Worm (Caenorhabditis elegans) whole organism, L2 larva: ENCODE results near the gene T19C3.3.

Experiments
- R02D3.7 ChIP-seq: fragments of 150-350 bp; optimal IDR thresholded peaks from 2 replicates; lab custom pipeline; 2014; ENCODE audit warnings: missing biosample characterization, missing genetic modification characterization
- ZK546.5 ChIP-seq: sonication (generic microtip); optimal IDR thresholded peaks from 2 replicates; lab custom pipeline; 2017; ENCODE audit warnings: missing biosample characterization, missing genetic modification characterization
- elt-3 ChIP-seq: sonication (generic microtip); optimal IDR thresholded peaks from 2 replicates; lab custom pipeline; 2017; ENCODE audit warnings: missing biosample characterization, missing genetic modification characterization
- fos-1 ChIP-seq: fragments of 150-350 bp; optimal IDR thresholded peaks from 2 replicates; lab custom pipeline; 2014; ENCODE audit warnings: missing biosample characterization, missing genetic modification characterization
- lin-39 ChIP-seq: fragments of 150-350 bp; optimal IDR thresholded peaks from 2 replicates; lab custom pipeline; 2014; ENCODE audit warnings: missing biosample characterization, missing genetic modification reagents, missing genetic modification characterization
- nhr-23 ChIP-seq: fragments of 150-350 bp; optimal IDR thresholded peaks from 2 replicates; lab custom pipeline; 2014; ENCODE audit warnings: missing biosample characterization, missing genetic modification reagents, missing genetic modification characterization
- ztf-4 ChIP-seq: fragments of 150-350 bp; optimal IDR thresholded peaks from 2 replicates; lab custom pipeline; 2014; ENCODE audit warnings: missing biosample characterization, missing genetic modification characterization

DNA sequence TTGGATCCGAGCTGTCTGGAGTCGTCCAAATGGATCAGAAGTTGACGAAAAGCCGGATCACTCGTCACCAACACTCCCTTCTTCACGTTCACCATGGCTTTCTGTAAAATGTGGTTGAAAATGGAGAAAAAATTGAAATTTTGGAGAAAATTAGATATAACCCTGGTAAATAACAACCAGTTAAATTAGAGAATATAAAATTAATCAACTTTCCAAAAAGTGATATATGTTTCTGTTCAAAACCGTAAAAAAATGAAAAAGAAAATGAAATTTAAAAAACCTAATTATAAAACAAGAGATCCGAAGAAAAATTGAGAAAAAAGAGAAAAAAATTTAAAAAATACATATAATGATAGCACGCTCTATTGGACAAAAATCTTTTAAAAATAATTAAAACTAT is 36.9 kb downstream of the T19C3.3 start, which contains the start of gene gtf-2H5:
- TF ChIP-seq elt-3 (tag; lab: Kevin White, UChicago) (no peak), nhr-23 (tag; lab: Kevin White, UChicago) (no peak), R02D3.7 (tag; lab: Kevin White, UChicago) (no peak), lin-39 (tag; lab: Kevin White, UChicago) (no peak), fos-1 (no peak), ZK546.5 (no peak), ztf-4 (tag; lab: Kevin White, UChicago) (no peak)
